Worm (Caenorhabditis elegans) whole organism, young adult: ENCODE data around the gene hrg-10.

ENCODE experiments used
- C17E4.6 ChIP-seq: fragments of 200-800 bp; sonication (Bioruptor generic); IDR thresholded peaks from 2 replicates; pipeline ENCODE4 v1.3.6; 2022; ENCODE audit warnings: missing genetic modification reagents, missing genetic modification characterization, missing compliant biosample characterization
- F49E8.2 ChIP-seq: sonication (generic microtip); optimal IDR thresholded peaks from 3 replicates; lab custom pipeline; 2017; ENCODE audit warnings: missing genetic modification characterization, mild to moderate bottlenecking, missing compliant biosample characterization, antibody characterized with exemption, moderate library complexity; ENCODE audit not compliant: insufficient read depth
- Y56A3A.18 ChIP-seq: fragments of 200-800 bp; sonication (Bioruptor generic); IDR thresholded peaks from 2 replicates; pipeline ENCODE4 v1.3.6; 2022; ENCODE audit warnings: missing genetic modification reagents, missing genetic modification characterization, missing compliant biosample characterization
- ama-1 ChIP-seq, 3 experiments: fragments of 150-350 bp in 1 of 3; sonication (generic microtip) in 2 of 3; optimal IDR thresholded peaks; 2 replicates each; lab custom pipeline; 2014 to 2018; ENCODE audit warnings: missing biosample characterization in 2 of 3, missing genetic modification characterization in 2 of 3, missing genetic modification reagents in 2 of 3
- attf-6 ChIP-seq: fragments of 200-800 bp; sonication (Bioruptor generic); IDR thresholded peaks from 2 replicates; pipeline ENCODE4 v1.3.6; 2022; ENCODE audit warnings: missing genetic modification reagents, missing genetic modification characterization, missing compliant biosample characterization
- bed-1 ChIP-seq: fragments of 200-800 bp; sonication (Bioruptor generic); IDR thresholded peaks from 2 replicates; pipeline ENCODE4 v1.3.6; 2022; ENCODE audit warnings: missing genetic modification reagents, missing genetic modification characterization, missing compliant biosample characterization
- dox-1 ChIP-seq: fragments of 200-800 bp; sonication (Bioruptor generic); IDR thresholded peaks from 2 replicates; pipeline ENCODE4 v1.3.6; 2022; ENCODE audit warnings: missing genetic modification reagents, missing genetic modification characterization, missing compliant biosample characterization
- dpff-1 ChIP-seq: sonication (generic microtip); optimal IDR thresholded peaks from 2 replicates; lab custom pipeline; 2017; ENCODE audit warnings: mild to moderate bottlenecking, missing genetic modification characterization, missing compliant biosample characterization
- him-1 ChIP-seq: sonication (generic microtip); optimal IDR thresholded peaks from 2 replicates; lab custom pipeline; 2016; ENCODE audit warnings: missing genotype, missing genetic modification reagents, missing genetic modification characterization, missing compliant biosample characterization
- madf-3 ChIP-seq: fragments of 200-800 bp; sonication (Bioruptor generic); IDR thresholded peaks from 2 replicates; pipeline ENCODE4 v1.3.6; 2022; ENCODE audit warnings: missing genetic modification reagents, missing genetic modification characterization, missing compliant biosample characterization
- repo-1 ChIP-seq: sonication (generic microtip); optimal IDR thresholded peaks from 2 replicates; lab custom pipeline; 2017; ENCODE audit warnings: mild to moderate bottlenecking, missing genetic modification characterization, missing compliant biosample characterization
- sdz-38 ChIP-seq: sonication (generic microtip); optimal IDR thresholded peaks from 2 replicates; lab custom pipeline; 2016; ENCODE audit warnings: missing genotype, missing genetic modification characterization, missing compliant biosample characterization
- xnd-1 ChIP-seq: sonication (generic microtip); optimal IDR thresholded peaks from 2 replicates; lab custom pipeline; 2016; ENCODE audit warnings: missing genotype, missing genetic modification reagents, missing genetic modification characterization, missing compliant biosample characterization

- no peak for TF ChIP-seq C17E4.6 (GFP tag; lab: Robert Waterston, UW)
- TF ChIP-seq Y56A3A.18 = no peak
- TF ChIP-seq dpff-1 (tag; lab: Kevin White, UChicago) = no peak
- TF ChIP-seq madf-3 (GFP tag; lab: Robert Waterston, UW) = no peak
- TF ChIP-seq ama-1 (optimal IDR thresholded peaks at IDR 0.05; lab: Kevin White, UChicago) = no peak
- TF ChIP-seq ama-1 (GFP tag; optimal IDR thresholded peaks at IDR 0.05; lab: Kevin White, UChicago) = no peak
- no peak for TF ChIP-seq xnd-1
- no peak for TF ChIP-seq dox-1 (GFP tag; lab: Robert Waterston, UW)
- TF ChIP-seq him-1 (tag; lab: Kevin White, UChicago) = no peak
- no peak for TF ChIP-seq repo-1 (tag; lab: Kevin White, UChicago)
- no peak for TF ChIP-seq bed-1
- TF ChIP-seq attf-6 = no peak
- no peak for TF ChIP-seq F49E8.2 (tag; lab: Kevin White, UChicago)
- no peak for TF ChIP-seq sdz-38 (tag; lab: Kevin White, UChicago)
Observed at ce11 chrV:18934539-18934938, 22.6 kb downstream of the hrg-10 start.
